Worm (Caenorhabditis elegans) whole organism, L1 larva: Measurements from ENCODE around the gene W01B6.8.

ENCODE experiments used
- C34B4.2 ChIP-seq: sonication (generic microtip); optimal IDR thresholded peaks from 2 replicates; lab custom pipeline; 2017; ENCODE audit warnings: mild to moderate bottlenecking, missing genetic modification characterization, missing compliant biosample characterization
- aha-1 ChIP-seq: fragments of 150-350 bp; optimal IDR thresholded peaks from 2 replicates; lab custom pipeline; 2014; ENCODE audit warnings: missing biosample characterization, missing genetic modification characterization
- alr-1 ChIP-seq: fragments of 200-800 bp; sonication (Bioruptor generic); optimal IDR thresholded peaks from 2 replicates; lab custom pipeline; 2018; ENCODE audit warnings: borderline replicate concordance, mild to moderate bottlenecking, missing genetic modification characterization, missing compliant biosample characterization
- ceh-63 ChIP-seq: fragments of 200-800 bp; sonication (Bioruptor generic); optimal IDR thresholded peaks from 2 replicates; lab custom pipeline; 2018; ENCODE audit warnings: mild to moderate bottlenecking, missing genetic modification characterization, missing compliant biosample characterization
- ceh-8 ChIP-seq: fragments of 200-800 bp; sonication (Bioruptor generic); optimal IDR thresholded peaks from 2 replicates; lab custom pipeline; 2018; ENCODE audit warnings: mild to moderate bottlenecking, missing genetic modification characterization, moderate library complexity, missing compliant biosample characterization
- ceh-82 ChIP-seq, 3 experiments: fragments of 150-350 bp in 1 of 3; sonication (generic microtip) in 2 of 3; optimal IDR thresholded peaks; 2 replicates each; lab custom pipeline; 2014 to 2017; ENCODE audit warnings: missing biosample characterization in 3 of 3, missing genetic modification characterization in 3 of 3
- ces-1 ChIP-seq: fragments of 150-350 bp; optimal IDR thresholded peaks from 2 replicates; lab custom pipeline; 2014; ENCODE audit warnings: missing biosample characterization, missing genetic modification reagents, missing genetic modification characterization
- dpl-1 ChIP-seq, 3 experiments: fragments of 150-350 bp in 2 of 3; sonication (generic microtip) in 1 of 3; optimal IDR thresholded peaks; 2 replicates each; lab custom pipeline; 2014 to 2017; ENCODE audit warnings: missing biosample characterization in 3 of 3, missing genetic modification characterization in 3 of 3, missing genetic modification reagents in 3 of 3
- egl-27 ChIP-seq, 2 experiments: fragments of 150-350 bp in 1 of 2; sonication (generic microtip); optimal IDR thresholded peaks; 3 replicates each; lab custom pipeline; 2017 to 2018; ENCODE audit warnings: missing biosample characterization in 2 of 2, missing genetic modification characterization in 2 of 2, missing genetic modification reagents in 2 of 2
- elt-2 ChIP-seq: sonication (generic microtip); optimal IDR thresholded peaks from 2 replicates; lab custom pipeline; 2016; ENCODE audit warnings: missing genetic modification characterization, mild to moderate bottlenecking, inconsistent platforms, missing compliant biosample characterization, missing genetic modification reagents
- elt-3 ChIP-seq, 6 experiments: fragments of 150-350 bp in 1 of 6; sonication (generic microtip); optimal IDR thresholded peaks; 2 replicates each; lab custom pipeline; 2017 to 2018; ENCODE audit warnings: missing biosample characterization in 6 of 6, missing genetic modification characterization in 6 of 6, inconsistent platforms in 1 of 6
- ets-5 ChIP-seq: fragments of 200-800 bp; sonication (Bioruptor generic); IDR thresholded peaks from 2 replicates; pipeline ENCODE4 v1.3.6; 2022; ENCODE audit warnings: missing genetic modification characterization, missing compliant biosample characterization
- fkh-10 ChIP-seq: sonication (generic microtip); optimal IDR thresholded peaks from 2 replicates; lab custom pipeline; 2017; ENCODE audit warnings: missing biosample characterization, missing genetic modification reagents, missing genetic modification characterization
- fos-1 ChIP-seq: fragments of 150-350 bp; optimal IDR thresholded peaks from 2 replicates; lab custom pipeline; 2014; ENCODE audit warnings: missing biosample characterization, missing genetic modification characterization
- grh-1 ChIP-seq: fragments of 200-800 bp; sonication (Bioruptor generic); IDR thresholded peaks from 2 replicates; pipeline ENCODE4 v1.3.6; 2022; ENCODE audit warnings: missing genetic modification reagents, missing genetic modification characterization, missing compliant biosample characterization
- hlh-17 ChIP-seq: fragments of 200-800 bp; sonication (Bioruptor generic); optimal IDR thresholded peaks from 2 replicates; lab custom pipeline; 2018; ENCODE audit warnings: missing genetic modification characterization, mild to moderate bottlenecking, missing compliant biosample characterization, moderate library complexity, borderline replicate concordance
- hpl-2 ChIP-seq: fragments of 150-350 bp; optimal IDR thresholded peaks from 2 replicates; lab custom pipeline; 2014; ENCODE audit warnings: missing biosample characterization, missing genetic modification reagents, missing genetic modification characterization
- isw-1 ChIP-seq: fragments of 200-800 bp; sonication (Bioruptor generic); IDR thresholded peaks from 2 replicates; pipeline ENCODE4 v1.3.6; 2022; ENCODE audit warnings: missing genetic modification characterization, missing compliant biosample characterization
- lin-13 ChIP-seq: fragments of 150-350 bp; optimal IDR thresholded peaks from 2 replicates; lab custom pipeline; 2014; ENCODE audit warnings: missing biosample characterization, missing genetic modification reagents, missing genetic modification characterization
- lin-35 ChIP-seq, 2 experiments: fragments of 150-350 bp; optimal IDR thresholded peaks; 2 replicates each; lab custom pipeline; 2014; ENCODE audit warnings: missing biosample characterization in 2 of 2, missing genetic modification characterization in 2 of 2, missing genetic modification reagents in 2 of 2
- lin-39 ChIP-seq: fragments of 150-350 bp; optimal IDR thresholded peaks from 2 replicates; lab custom pipeline; 2014; ENCODE audit warnings: missing biosample characterization, missing genetic modification reagents, missing genetic modification characterization
- lsy-2 ChIP-seq, 2 experiments: fragments of 150-350 bp; optimal IDR thresholded peaks; 2 replicates each; lab custom pipeline; 2014; ENCODE audit warnings: missing biosample characterization in 2 of 2, missing genetic modification characterization in 2 of 2
- mef-2 ChIP-seq: fragments of 150-350 bp; optimal IDR thresholded peaks from 2 replicates; lab custom pipeline; 2014; ENCODE audit warnings: missing biosample characterization, missing genetic modification characterization
- nhr-12 ChIP-seq: sonication (generic microtip); optimal IDR thresholded peaks from 2 replicates; lab custom pipeline; 2017; ENCODE audit warnings: missing biosample characterization, missing genetic modification characterization
- nhr-237 ChIP-seq: fragments of 150-350 bp; optimal IDR thresholded peaks from 2 replicates; lab custom pipeline; 2014; ENCODE audit warnings: missing biosample characterization, missing genetic modification characterization
- nhr-28 ChIP-seq: fragments of 150-350 bp; optimal IDR thresholded peaks from 2 replicates; lab custom pipeline; 2014; ENCODE audit warnings: missing biosample characterization, missing genetic modification characterization
- nhr-47 ChIP-seq: sonication (generic microtip); optimal IDR thresholded peaks from 2 replicates; lab custom pipeline; 2016; ENCODE audit warnings: mild to moderate bottlenecking, missing genetic modification characterization, moderate library complexity, missing compliant biosample characterization
- nhr-71 ChIP-seq: sonication (generic microtip); optimal IDR thresholded peaks from 2 replicates; lab custom pipeline; 2016; ENCODE audit warnings: mild to moderate bottlenecking, missing genetic modification characterization, moderate library complexity, missing compliant biosample characterization
- nhr-76 ChIP-seq: sonication (generic microtip); optimal IDR thresholded peaks from 2 replicates; lab custom pipeline; 2017; ENCODE audit warnings: missing biosample characterization, missing genetic modification characterization
- nhr-77 ChIP-seq: fragments of 150-350 bp; optimal IDR thresholded peaks from 2 replicates; lab custom pipeline; 2014; ENCODE audit warnings: missing biosample characterization, missing genetic modification characterization
- nhr-85 ChIP-seq: sonication (generic microtip); peaks from one replicate; lab custom pipeline; 2016; ENCODE audit warnings: missing genetic modification characterization, inconsistent platforms, missing compliant biosample characterization
- pag-3 ChIP-seq: sonication (generic microtip); optimal IDR thresholded peaks from 2 replicates; lab custom pipeline; 2017; ENCODE audit warnings: missing genetic modification characterization, mild to moderate bottlenecking, missing compliant biosample characterization, antibody characterized with exemption, borderline replicate concordance; ENCODE audit not compliant: insufficient read depth
- pax-3 ChIP-seq: fragments of 200-800 bp; sonication (Bioruptor generic); optimal IDR thresholded peaks from 2 replicates; lab custom pipeline; 2018; ENCODE audit warnings: mild to moderate bottlenecking, missing genetic modification characterization, moderate library complexity, missing compliant biosample characterization
- rnt-1 ChIP-seq: sonication (generic microtip); optimal IDR thresholded peaks from 2 replicates; lab custom pipeline; 2016; ENCODE audit warnings: mild to moderate bottlenecking, missing genetic modification characterization, moderate library complexity, missing compliant biosample characterization
- skn-1 ChIP-seq: fragments of 150-350 bp; optimal IDR thresholded peaks from 2 replicates; lab custom pipeline; 2014; ENCODE audit warnings: missing biosample characterization, missing genetic modification characterization
- snpc-4 ChIP-seq: fragments of 150-350 bp; optimal IDR thresholded peaks from 2 replicates; lab custom pipeline; 2014; ENCODE audit warnings: missing biosample characterization, missing genetic modification characterization
- sptf-1 ChIP-seq: fragments of 150-350 bp; optimal IDR thresholded peaks from 2 replicates; lab custom pipeline; 2014; ENCODE audit warnings: missing biosample characterization, missing genetic modification characterization
- sup-37 ChIP-seq: fragments of 200-800 bp; sonication (Bioruptor generic); optimal IDR thresholded peaks from 2 replicates; lab custom pipeline; 2018; ENCODE audit warnings: mild to moderate bottlenecking, missing genetic modification characterization, missing compliant biosample characterization
- swsn-7 ChIP-seq: sonication (generic microtip); optimal IDR thresholded peaks from 2 replicates; lab custom pipeline; 2016; ENCODE audit warnings: missing genetic modification characterization, missing compliant biosample characterization
- tbx-2 ChIP-seq: sonication (generic microtip); optimal IDR thresholded peaks from 2 replicates; lab custom pipeline; 2016; ENCODE audit warnings: missing genetic modification characterization, missing compliant biosample characterization
- unc-130 ChIP-seq: fragments of 150-350 bp; optimal IDR thresholded peaks from 2 replicates; lab custom pipeline; 2017; ENCODE audit warnings: missing biosample characterization, missing genetic modification characterization, inconsistent platforms
- xbp-1 ChIP-seq: sonication (generic microtip); optimal IDR thresholded peaks from 2 replicates; lab custom pipeline; 2016; ENCODE audit warnings: missing genetic modification characterization, missing compliant biosample characterization
- zag-1 ChIP-seq: fragments of 150-350 bp; optimal IDR thresholded peaks from 2 replicates; lab custom pipeline; 2014; ENCODE audit warnings: missing biosample characterization, missing genetic modification characterization

The W01B6.8 gene

ce11 chrIV:10128906-10129386 is 44.8 kb upstream of the W01B6.8 start, which contains the start of the genes gtbp-1 and K08F4.3 (continued):
- TF ChIP-seq unc-130 (tag; lab: Kevin White, UChicago) (peak; percentile 49), ceh-63 (no peak), aha-1 (tag; lab: Kevin White, UChicago) (no peak), nhr-71 (tag; lab: Kevin White, UChicago) (peak; percentile 78), swsn-7 (tag; lab: Kevin White, UChicago) (peak; percentile 48), lin-35 (GFP tag; optimal IDR thresholded peaks at IDR 0.05; lab: Kevin White, UChicago) (peak; percentile 92 to 97), pag-3 (no peak), nhr-76 (tag; lab: Kevin White, UChicago) (no peak), sptf-1 (tag; lab: Kevin White, UChicago) (no peak), elt-3 (tag; optimal IDR thresholded peaks at IDR 0.05; lab: Kevin White, UChicago) (peak in 2 of 6 experiments; percentile 3 to 47), ces-1 (GFP tag; lab: Kevin White, UChicago) (no peak), hpl-2 (GFP tag; lab: Kevin White, UChicago) (no peak), fkh-10 (GFP tag; lab: Kevin White, UChicago) (no peak), hlh-17 (no peak), lsy-2 (tag; optimal IDR thresholded peaks at IDR 0.05; lab: Kevin White, UChicago) (peak; percentile 79 to 95), dpl-1 (GFP tag; optimal IDR thresholded peaks at IDR 0.05; lab: Kevin White, UChicago) (peak; percentile 92 to 94 (median 92)), pax-3 (tag; lab: Kevin White, UChicago) (peak; percentile 23), skn-1 (peak; percentile 75), sup-37 (GFP tag; lab: Kevin White, UChicago) (no peak), nhr-12 (no peak), C34B4.2 (no peak), egl-27 (tag; optimal IDR thresholded peaks at IDR 0.05; lab: Kevin White, UChicago) (no peak), nhr-47 (tag; lab: Kevin White, UChicago) (peak; percentile 74), nhr-237 (no peak), nhr-77 (tag; lab: Kevin White, UChicago) (peak; percentile 78), nhr-85 (tag; lab: Kevin White, UChicago) (peak; percentile 85), mef-2 (tag; lab: Kevin White, UChicago) (no peak), snpc-4 (tag; lab: Kevin White, UChicago) (peak; percentile 54), alr-1 (tag; lab: Kevin White, UChicago) (no peak), tbx-2 (tag; lab: Kevin White, UChicago) (no peak), nhr-28 (no peak), ceh-82 (tag; optimal IDR thresholded peaks at IDR 0.05; lab: Kevin White, UChicago) (peak in 1 of 3 experiments; percentile 71), xbp-1 (tag; lab: Kevin White, UChicago) (peak; percentile 67), ceh-8 (GFP tag; lab: Kevin White, UChicago) (no peak), rnt-1 (peak; percentile 76), lin-13 (peak; percentile 68), lin-39 (no peak), isw-1 (GFP tag; lab: Robert Waterston, UW) (peak; percentile 64), grh-1 (peak; percentile 38; the same call in 1 of the 2 replicates), zag-1 (tag; lab: Kevin White, UChicago) (no peak), ets-5 (no peak), fos-1 (tag; lab: Kevin White, UChicago) (peak; percentile 47)
- TF ChIP-seq, all 84 proteins: peak for 38

DNA sequence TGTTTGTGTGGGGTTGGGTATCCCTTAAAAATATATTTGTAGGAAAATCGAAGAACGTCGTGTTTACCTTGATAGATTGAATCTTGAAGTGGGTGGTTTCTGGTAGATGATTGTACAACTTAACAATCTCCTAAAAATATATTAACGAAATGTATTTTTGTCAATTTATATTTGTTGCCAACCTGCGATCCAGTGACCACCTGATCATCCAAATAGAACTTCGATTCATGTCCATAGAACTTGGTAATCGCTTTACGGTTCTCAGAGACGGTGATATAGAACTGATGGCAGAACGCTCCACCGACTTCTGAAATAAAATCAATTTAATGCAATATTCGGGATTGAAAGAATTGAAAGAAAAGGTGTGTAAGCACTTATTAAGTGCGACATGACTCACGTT is 44.3 kb upstream of the W01B6.8 start:
- TF ChIP-seq skn-1 (no peak), ceh-82 (tag; optimal IDR thresholded peaks at IDR 0.05; lab: Kevin White, UChicago) (no peak), swsn-7 (tag; lab: Kevin White, UChicago) (no peak), ceh-63 (no peak), fos-1 (tag; lab: Kevin White, UChicago) (no peak), C34B4.2 (no peak), ces-1 (GFP tag; lab: Kevin White, UChicago) (no peak), nhr-237 (no peak), elt-2 (tag; lab: Kevin White, UChicago) (no peak)
